Fruit fly (Drosophila melanogaster) whole organism, embryonic: ENCODE data around the gene Klp67A.

Experiments
- Asciz ChIP-seq: fragments of 200-800 bp; sonication (Bioruptor generic); optimal IDR thresholded peaks from 2 replicates; lab custom pipeline; 2017; ENCODE audit warnings: missing biosample characterization, mild to moderate bottlenecking, missing genetic modification characterization, missing genetic modification reagents
- CG10462 ChIP-seq: fragments of 200-800 bp; sonication (Bioruptor generic); optimal IDR thresholded peaks from 2 replicates; lab custom pipeline; 2016; ENCODE audit warnings: missing biosample characterization, missing genetic modification characterization
- CG10654 ChIP-seq: fragments of 200-800 bp; sonication (Bioruptor generic); optimal IDR thresholded peaks from 2 replicates; lab custom pipeline; 2016; ENCODE audit warnings: missing biosample characterization, missing genetic modification characterization
- CG12942 ChIP-seq: fragments of 200-800 bp; sonication (Bioruptor generic); optimal IDR thresholded peaks from 3 replicates; lab custom pipeline; 2016; ENCODE audit warnings: missing biosample characterization, missing genetic modification characterization
- CG16863 ChIP-seq: fragments of 200-800 bp; sonication (Bioruptor generic); optimal IDR thresholded peaks from 3 replicates; lab custom pipeline; 2016; ENCODE audit warnings: missing biosample characterization, missing genetic modification characterization
- CG18764 ChIP-seq: fragments of 200-800 bp; sonication (Bioruptor generic); optimal IDR thresholded peaks from 3 replicates; lab custom pipeline; 2016; ENCODE audit warnings: missing biosample characterization, missing genetic modification characterization
- CG2120 ChIP-seq: fragments of 200-800 bp; sonication (Bioruptor generic); optimal IDR thresholded peaks from 3 replicates; lab custom pipeline; 2016; ENCODE audit warnings: missing biosample characterization, missing genetic modification characterization
- CG2875 ChIP-seq: fragments of 200-800 bp; sonication (Bioruptor generic); optimal IDR thresholded peaks from 2 replicates; lab custom pipeline; 2017; ENCODE audit warnings: missing biosample characterization, mild to moderate bottlenecking, missing genetic modification characterization, missing genetic modification reagents
- CG43689 ChIP-seq: fragments of 200-800 bp; sonication (Bioruptor generic); IDR thresholded peaks from 2 replicates; pipeline ENCODE4 v1.3.6; 2022; ENCODE audit warnings: missing biosample characterization, missing genetic modification characterization
- CG4707 ChIP-seq: fragments of 200-800 bp; sonication (Bioruptor generic); optimal IDR thresholded peaks from 2 replicates; lab custom pipeline; 2018; ENCODE audit warnings: missing biosample characterization, mild to moderate bottlenecking, missing genetic modification characterization, moderate library complexity
- CG5245 ChIP-seq: fragments of 200-800 bp; sonication (Bioruptor generic); optimal IDR thresholded peaks from 3 replicates; lab custom pipeline; 2016; ENCODE audit warnings: missing biosample characterization, missing genetic modification characterization
- CG8478 ChIP-seq: fragments of >200 bp; optimal IDR thresholded peaks from 2 replicates; lab custom pipeline; 2018
- Camta ChIP-seq: fragments of 200-800 bp; sonication (Bioruptor generic); optimal IDR thresholded peaks from 2 replicates; lab custom pipeline; 2016; ENCODE audit warnings: missing biosample characterization, missing genetic modification characterization
- D ChIP-seq, 2 experiments: fragments of 200-800 bp in 1 of 2; fragments of >200 bp in 1 of 2; sonication (Bioruptor generic) in 1 of 2; optimal IDR thresholded peaks; 2 replicates in 1 of 2; 3 replicates in 1 of 2; lab custom pipeline; 2017; ENCODE audit warnings: mild to moderate bottlenecking in 1 of 2, missing biosample characterization in 1 of 2, missing genetic modification characterization in 1 of 2, missing genetic modification reagents in 1 of 2
- Dek ChIP-seq: fragments of 200-800 bp; sonication (Bioruptor generic); optimal IDR thresholded peaks from 3 replicates; lab custom pipeline; 2019; ENCODE audit warnings: missing biosample characterization, mild to moderate bottlenecking, missing genetic modification characterization, moderate library complexity
- Doc3 ChIP-seq: fragments of 200-800 bp; sonication (Bioruptor generic); IDR thresholded peaks from 3 replicates; pipeline ENCODE4 v1.3.6; 2022; ENCODE audit warnings: missing biosample characterization, missing genetic modification characterization; ENCODE audit not compliant: partially characterized antibody
- HLHmδ ChIP-seq: fragments of 200-800 bp; sonication (Bioruptor generic); optimal IDR thresholded peaks from 2 replicates; lab custom pipeline; 2018; ENCODE audit warnings: missing biosample characterization, mild to moderate bottlenecking, missing genetic modification characterization, moderate library complexity
- Med ChIP-seq: fragments of 200-800 bp; sonication (Bioruptor generic); peaks from one replicate; lab custom pipeline; 2016; ENCODE audit warnings: missing biosample characterization, missing genetic modification characterization, mild to moderate bottlenecking, inconsistent platforms, moderate library complexity
- Mrtf ChIP-seq: fragments of 200-800 bp; sonication (Bioruptor generic); IDR thresholded peaks from 3 replicates; pipeline ENCODE4 v1.3.6; 2022; ENCODE audit warnings: missing biosample characterization, missing genetic modification characterization
- Nf-YA ChIP-seq: fragments of 200-800 bp; sonication (Bioruptor generic); IDR thresholded peaks from 2 replicates; pipeline ENCODE4 v1.3.6; 2022; ENCODE audit warnings: missing biosample characterization, missing genetic modification characterization
- Six4 ChIP-seq: fragments of 200-800 bp; sonication (Bioruptor generic); optimal IDR thresholded peaks from 2 replicates; lab custom pipeline; 2016; ENCODE audit warnings: missing biosample characterization, missing genetic modification characterization
- Sox102F ChIP-seq: fragments of 200-800 bp; sonication (Bioruptor generic); optimal IDR thresholded peaks from 2 replicates; lab custom pipeline; 2018; ENCODE audit warnings: missing biosample characterization, mild to moderate bottlenecking, missing genetic modification characterization, moderate library complexity
- Usf ChIP-seq: fragments of 200-800 bp; sonication (Bioruptor generic); optimal IDR thresholded peaks from 2 replicates; lab custom pipeline; 2017; ENCODE audit warnings: missing genotype, missing biosample characterization, missing genetic modification characterization
- YL-1 ChIP-seq: fragments of 200-800 bp; sonication (Bioruptor generic); optimal IDR thresholded peaks from 3 replicates; lab custom pipeline; 2017; ENCODE audit warnings: missing biosample characterization, mild to moderate bottlenecking, missing genetic modification characterization
- ase ChIP-seq: fragments of 200-800 bp; sonication (Bioruptor generic); IDR thresholded peaks from 3 replicates; pipeline ENCODE4 v1.3.6; 2022; ENCODE audit warnings: missing biosample characterization, missing genetic modification characterization
- dm ChIP-seq: fragments of 200-800 bp; sonication (Bioruptor generic); optimal IDR thresholded peaks from 3 replicates; lab custom pipeline; 2016; ENCODE audit warnings: missing biosample characterization, missing genetic modification characterization
- dysf ChIP-seq: fragments of 200-800 bp; sonication (Bioruptor generic); IDR thresholded peaks from 3 replicates; pipeline ENCODE4 v1.3.6; 2022; ENCODE audit warnings: missing biosample characterization, missing genetic modification characterization
- emc ChIP-seq: fragments of 200-800 bp; sonication (Bioruptor generic); optimal IDR thresholded peaks from 2 replicates; lab custom pipeline; 2016; ENCODE audit warnings: missing biosample characterization, missing genetic modification characterization
- gsb-n ChIP-seq: fragments of 200-800 bp; sonication (Bioruptor generic); optimal IDR thresholded peaks from 3 replicates; lab custom pipeline; 2018; ENCODE audit warnings: missing biosample characterization, mild to moderate bottlenecking, missing genetic modification characterization
- ham ChIP-seq: fragments of 200-800 bp; sonication (Bioruptor generic); IDR thresholded peaks from 2 replicates; pipeline ENCODE4 v1.3.6; 2022; ENCODE audit warnings: missing biosample characterization, missing genetic modification characterization
- ken ChIP-seq: fragments of 200-800 bp; sonication (Bioruptor generic); IDR thresholded peaks from 3 replicates; pipeline ENCODE4 v1.3.6; 2022; ENCODE audit warnings: missing biosample characterization, missing genetic modification characterization
- knrl ChIP-seq: fragments of 200-800 bp; sonication (Bioruptor generic); IDR thresholded peaks from 3 replicates; pipeline ENCODE4 v1.3.6; 2022; ENCODE audit warnings: missing biosample characterization, missing genetic modification characterization; ENCODE audit not compliant: partially characterized antibody
- nom ChIP-seq: fragments of 200-800 bp; sonication (Bioruptor generic); optimal IDR thresholded peaks from 2 replicates; lab custom pipeline; 2017; ENCODE audit warnings: missing biosample characterization, missing genetic modification characterization, mild to moderate bottlenecking, moderate library complexity, missing genetic modification reagents
- pita ChIP-seq: fragments of 200-800 bp; sonication (Bioruptor generic); optimal IDR thresholded peaks from 2 replicates; lab custom pipeline; 2017; ENCODE audit warnings: missing biosample characterization, mild to moderate bottlenecking, missing genetic modification characterization
- twi ChIP-seq: fragments of 200-800 bp; optimal IDR thresholded peaks from 2 replicates; lab custom pipeline; 2019; ENCODE audit warnings: missing biosample characterization, mild to moderate bottlenecking, missing genetic modification characterization, moderate library complexity
- zfh2 ChIP-seq: fragments of 200-800 bp; sonication (Bioruptor generic); optimal IDR thresholded peaks from 2 replicates; lab custom pipeline; 2016; ENCODE audit warnings: missing biosample characterization, missing genetic modification characterization

The Klp67A gene

dm6 chr3L:9377198-9378035 lies 10.6 kb upstream of the Klp67A start, which contains the start of gene Hsp26 (continued):
- peak; percentile 78 for TF ChIP-seq ase (GFP tag; lab: Robert Waterston, UW)
- peak; percentile 82 for TF ChIP-seq zfh2 (GFP tag; lab: Kevin White, UChicago)
- peak; percentile 66 for TF ChIP-seq CG18764 (GFP tag; lab: Kevin White, UChicago)
- TF ChIP-seq Six4, result peak; percentile 69
- peak; percentile 73 for TF ChIP-seq CG2875 (GFP tag; lab: Kevin White, UChicago)
- TF ChIP-seq HLHmδ (GFP tag; lab: Kevin White, UChicago), result no peak
- TF ChIP-seq Nf-YA, result peak; percentile 40; the same call in 1 of the 2 replicates
- TF ChIP-seq CG4707, result peak; percentile 49
- TF ChIP-seq Usf (GFP tag; lab: Kevin White, UChicago), result no peak
- TF ChIP-seq Asciz (GFP tag; lab: Kevin White, UChicago), result peak; percentile 74
- no peak for TF ChIP-seq pita
- TF ChIP-seq Dek, result peak; percentile 70
- TF ChIP-seq CG5245 (GFP tag; lab: Kevin White, UChicago), result peak; percentile 49
- peak; percentile 52 for TF ChIP-seq twi (tag; lab: Kevin White, UChicago)
- TF ChIP-seq ham, result no peak
- TF ChIP-seq CG12942 (GFP tag; lab: Kevin White, UChicago), result peak; percentile 77
- peak; percentile 71 for TF ChIP-seq CG43689 (GFP tag; lab: Robert Waterston, UW)
- TF ChIP-seq CG2120, result peak; percentile 92
- peak; percentile 56 for TF ChIP-seq CG10654 (GFP tag; lab: Kevin White, UChicago)
- TF ChIP-seq D (optimal IDR thresholded peaks at IDR 0.05; lab: Kevin White, UChicago), result no peak
- TF ChIP-seq D (GFP tag; optimal IDR thresholded peaks at IDR 0.05; lab: Kevin White, UChicago), result peak; percentile 51
- TF ChIP-seq gsb-n (tag; lab: Kevin White, UChicago), result peak; percentile 84
- TF ChIP-seq Camta (GFP tag; lab: Kevin White, UChicago), result peak; percentile 87
- peak; percentile 64 for TF ChIP-seq dm
- peak; percentile 90 for TF ChIP-seq Sox102F (GFP tag; lab: Kevin White, UChicago)
- TF ChIP-seq knrl (GFP tag; lab: Robert Waterston, UW), result no peak
- TF ChIP-seq YL-1 (GFP tag; lab: Kevin White, UChicago), result peak; percentile 67
- TF ChIP-seq dysf, result peak; percentile 87
- peak; percentile 55 for TF ChIP-seq emc
- TF ChIP-seq CG8478 (lab: Kevin White, UChicago), result no peak
- TF ChIP-seq CG16863 (GFP tag; lab: Kevin White, UChicago), result peak; percentile 88

dm6 chr3L:9376573-9376972 lies 9.7 kb upstream of the Klp67A start:
- TF ChIP-seq Mrtf (GFP tag; lab: Robert Waterston, UW) (0 out of 3 replicates have a peak, but pooled peaks have one; percentile 39), ken (GFP tag; lab: Robert Waterston, UW) (0 out of 3 replicates have a peak, but pooled peaks have one; percentile 14), Doc3 (GFP tag; lab: Robert Waterston, UW) (no peak), Med (GFP tag; lab: Kevin White, UChicago) (peak; percentile 56)

- peak; percentile 13 for TF ChIP-seq nom (GFP tag; lab: Kevin White, UChicago)
- no peak for TF ChIP-seq CG10462
- TF ChIP-seq, all 482 proteins: peak for 1
Observed at dm6 chr3L:9375130-9375529, 8.3 kb upstream of the Klp67A start, which contains the start of gene CG4461. CG4461 (plus strand) TSS chr3L:9375430.
